Fruit fly (Drosophila melanogaster) whole organism, embryonic: ENCODE measurements around the gene tHMG1.

ENCODE experiments used
- CG10267 ChIP-seq: fragments of 200-800 bp; sonication (Bioruptor generic); optimal IDR thresholded peaks from 2 replicates; lab custom pipeline; 2018; ENCODE audit warnings: missing biosample characterization, mild to moderate bottlenecking, missing genetic modification characterization, moderate library complexity
- CG10321 ChIP-seq: fragments of 200-800 bp; sonication (Bioruptor generic); IDR thresholded peaks from 2 replicates; pipeline ENCODE4 v1.3.6; 2022; ENCODE audit warnings: missing biosample characterization, missing genetic modification characterization
- CG10543 ChIP-seq: fragments of 200-800 bp; sonication (Bioruptor generic); optimal IDR thresholded peaks from 3 replicates; lab custom pipeline; 2017; ENCODE audit warnings: missing biosample characterization, mild to moderate bottlenecking, missing genetic modification characterization, moderate library complexity
- CG12391 ChIP-seq: fragments of 200-800 bp; sonication (Bioruptor generic); optimal IDR thresholded peaks from 3 replicates; lab custom pipeline; 2018; ENCODE audit warnings: missing biosample characterization, mild to moderate bottlenecking, missing genetic modification characterization, moderate library complexity
- CG12769 ChIP-seq: fragments of 200-800 bp; sonication (Bioruptor generic); optimal IDR thresholded peaks from 2 replicates; lab custom pipeline; 2019; ENCODE audit warnings: missing biosample characterization, mild to moderate bottlenecking, missing genetic modification characterization, moderate library complexity
- CG14441 ChIP-seq: fragments of 200-800 bp; sonication (Bioruptor generic); IDR thresholded peaks from 2 replicates; pipeline ENCODE4 v1.3.6; 2022; ENCODE audit warnings: missing biosample characterization, missing genetic modification characterization
- CG15073 ChIP-seq: fragments of 200-800 bp; sonication (Bioruptor generic); optimal IDR thresholded peaks from 2 replicates; lab custom pipeline; 2016; ENCODE audit warnings: missing biosample characterization, missing genetic modification characterization
- CG1602 ChIP-seq: fragments of 200-800 bp; sonication (Bioruptor generic); optimal IDR thresholded peaks from 3 replicates; lab custom pipeline; 2016; ENCODE audit warnings: missing biosample characterization, missing genetic modification characterization
- CG17912 ChIP-seq: fragments of 200-800 bp; sonication (Bioruptor generic); optimal IDR thresholded peaks from 2 replicates; lab custom pipeline; 2018; ENCODE audit warnings: missing biosample characterization, mild to moderate bottlenecking, missing genetic modification characterization
- CG1792 ChIP-seq: fragments of 200-800 bp; sonication (Bioruptor generic); optimal IDR thresholded peaks from 2 replicates; lab custom pipeline; 2016; ENCODE audit warnings: missing biosample characterization, missing genetic modification characterization
- CG30403 ChIP-seq: fragments of 200-800 bp; sonication (Bioruptor generic); optimal IDR thresholded peaks from 3 replicates; lab custom pipeline; 2016; ENCODE audit warnings: missing biosample characterization, missing genetic modification characterization
- CG33213 ChIP-seq: fragments of 200-800 bp; sonication (Bioruptor generic); optimal IDR thresholded peaks from 3 replicates; lab custom pipeline; 2016; ENCODE audit warnings: missing biosample characterization, missing genetic modification characterization
- CG4854 ChIP-seq: fragments of 200-800 bp; sonication (Bioruptor generic); optimal IDR thresholded peaks from 2 replicates; lab custom pipeline; 2016; ENCODE audit warnings: missing biosample characterization, missing genetic modification characterization, inconsistent platforms
- CG6254 ChIP-seq: fragments of 200-800 bp; sonication (Bioruptor generic); optimal IDR thresholded peaks from 3 replicates; lab custom pipeline; 2017; ENCODE audit warnings: mild to moderate bottlenecking, missing biosample characterization, missing genetic modification reagents, missing genetic modification characterization
- CG6272 ChIP-seq: fragments of 200-800 bp; sonication (Bioruptor generic); IDR thresholded peaks from 2 replicates; pipeline ENCODE4 v1.3.6; 2022; ENCODE audit warnings: missing biosample characterization, missing genetic modification characterization
- CG9215 ChIP-seq: fragments of 200-800 bp; sonication (Bioruptor generic); IDR thresholded peaks from 2 replicates; pipeline ENCODE4 v1.3.6; 2022; ENCODE audit warnings: missing biosample characterization, missing genetic modification characterization
- CHES-1-like ChIP-seq: fragments of 200-800 bp; sonication (Bioruptor generic); optimal IDR thresholded peaks from 2 replicates; lab custom pipeline; 2016; ENCODE audit warnings: missing biosample characterization, missing genetic modification characterization
- Deaf1 ChIP-seq: fragments of 200-800 bp; optimal IDR thresholded peaks from 3 replicates; lab custom pipeline; 2019; ENCODE audit warnings: missing biosample characterization, mild to moderate bottlenecking, missing genetic modification characterization, moderate library complexity
- Dp ChIP-seq: fragments of 200-800 bp; sonication (Bioruptor generic); optimal IDR thresholded peaks from 2 replicates; lab custom pipeline; 2018; ENCODE audit warnings: missing biosample characterization, mild to moderate bottlenecking, missing genetic modification characterization, moderate library complexity
- Drgx ChIP-seq: fragments of 200-800 bp; sonication (Bioruptor generic); IDR thresholded peaks from 2 replicates; pipeline ENCODE4 v1.3.6; 2022; ENCODE audit warnings: missing biosample characterization, missing genetic modification characterization
- E2f1 ChIP-seq: fragments of 200-800 bp; sonication (Bioruptor generic); IDR thresholded peaks from 2 replicates; pipeline ENCODE4 v1.3.6; 2022; ENCODE audit warnings: missing biosample characterization, missing genetic modification characterization
- ERR ChIP-seq: fragments of 200-800 bp; sonication (Bioruptor generic); optimal IDR thresholded peaks from 2 replicates; lab custom pipeline; 2016; ENCODE audit warnings: missing biosample characterization, missing genetic modification characterization
- Elba2 ChIP-seq: fragments of 200-800 bp; sonication (Bioruptor generic); optimal IDR thresholded peaks from 3 replicates; lab custom pipeline; 2016; ENCODE audit warnings: missing biosample characterization, missing genetic modification characterization
- HLH3B ChIP-seq: fragments of 200-800 bp; sonication (Bioruptor generic); IDR thresholded peaks from 2 replicates; pipeline ENCODE4 v1.3.6; 2022; ENCODE audit warnings: missing biosample characterization, missing genetic modification characterization
- HLH54F ChIP-seq: fragments of 200-800 bp; sonication (Bioruptor generic); optimal IDR thresholded peaks from 3 replicates; lab custom pipeline; 2016; ENCODE audit warnings: missing biosample characterization, missing genetic modification characterization
- Hand ChIP-seq: fragments of 200-800 bp; sonication (Bioruptor generic); optimal IDR thresholded peaks from 2 replicates; lab custom pipeline; 2017; ENCODE audit warnings: mild to moderate bottlenecking, missing biosample characterization, missing genetic modification reagents, missing genetic modification characterization
- Kr ChIP-seq: fragments of 200-800 bp; sonication (Bioruptor generic); optimal IDR thresholded peaks from 2 replicates; lab custom pipeline; 2017; ENCODE audit warnings: missing biosample characterization, mild to moderate bottlenecking, missing genetic modification characterization
- Pdp1 ChIP-seq, 2 experiments: fragments of 200-800 bp; sonication (Bioruptor generic); optimal IDR thresholded peaks; 3 replicates each; lab custom pipeline; 2016; ENCODE audit warnings: missing biosample characterization in 2 of 2, missing genetic modification characterization in 2 of 2, mild to moderate bottlenecking in 1 of 2, moderate library complexity in 1 of 2
- ap ChIP-seq: fragments of 200-800 bp; sonication (Bioruptor generic); IDR thresholded peaks from 2 replicates; pipeline ENCODE4 v1.3.6; 2022; ENCODE audit warnings: missing biosample characterization, missing genetic modification characterization
- bab2 ChIP-seq: fragments of 200-800 bp; sonication (Bioruptor generic); optimal IDR thresholded peaks from 2 replicates; lab custom pipeline; 2016; ENCODE audit warnings: missing biosample characterization, missing genetic modification characterization
- chif ChIP-seq, 2 experiments: fragments of 200-800 bp; sonication (Bioruptor generic); optimal IDR thresholded peaks; 3 replicates each; lab custom pipeline; 2016; ENCODE audit warnings: missing biosample characterization in 2 of 2, missing genetic modification characterization in 2 of 2
- dan ChIP-seq: fragments of 200-800 bp; sonication (Bioruptor generic); IDR thresholded peaks from 2 replicates; pipeline ENCODE4 v1.3.6; 2022; ENCODE audit warnings: missing biosample characterization, missing genetic modification characterization
- dmrt99B ChIP-seq: fragments of 200-800 bp; sonication (Bioruptor generic); optimal IDR thresholded peaks from 2 replicates; lab custom pipeline; 2018; ENCODE audit warnings: missing biosample characterization, mild to moderate bottlenecking, missing genetic modification characterization, moderate library complexity
- dysf ChIP-seq: fragments of 200-800 bp; sonication (Bioruptor generic); IDR thresholded peaks from 3 replicates; pipeline ENCODE4 v1.3.6; 2022; ENCODE audit warnings: missing biosample characterization, missing genetic modification characterization
- eve ChIP-seq, 2 experiments: fragments of >200 bp; optimal IDR thresholded peaks; 2 replicates each; lab custom pipeline; 2017; ENCODE audit warnings: missing biosample characterization in 2 of 2, missing genetic modification characterization in 2 of 2
- gcm2 ChIP-seq: fragments of 200-800 bp; sonication (Bioruptor generic); optimal IDR thresholded peaks from 2 replicates; lab custom pipeline; 2016; ENCODE audit warnings: missing biosample characterization, missing genetic modification characterization
- gem ChIP-seq: fragments of 200-800 bp; sonication (Bioruptor generic); optimal IDR thresholded peaks from 2 replicates; lab custom pipeline; 2019; ENCODE audit warnings: missing biosample characterization, mild to moderate bottlenecking, missing genetic modification characterization, moderate library complexity
- kni ChIP-seq: fragments of 200-800 bp; sonication (Bioruptor generic); optimal IDR thresholded peaks from 3 replicates; lab custom pipeline; 2017; ENCODE audit warnings: mild to moderate bottlenecking, missing biosample characterization, missing genetic modification reagents, missing genetic modification characterization
- nerfin-1 ChIP-seq: fragments of 200-800 bp; sonication (Bioruptor generic); optimal IDR thresholded peaks from 3 replicates; lab custom pipeline; 2019; ENCODE audit warnings: missing biosample characterization, mild to moderate bottlenecking, missing genetic modification characterization, moderate library complexity
- nerfin-2 ChIP-seq: fragments of 200-800 bp; sonication (Bioruptor generic); IDR thresholded peaks from 2 replicates; pipeline ENCODE4 v1.3.6; 2022; ENCODE audit warnings: missing biosample characterization, missing genetic modification characterization; ENCODE audit not compliant: partially characterized antibody
- pros ChIP-seq: fragments of 200-800 bp; sonication (Bioruptor generic); optimal IDR thresholded peaks from 3 replicates; lab custom pipeline; 2019; ENCODE audit warnings: missing biosample characterization, mild to moderate bottlenecking, missing genetic modification characterization, moderate library complexity
- ranshi ChIP-seq: fragments of 200-800 bp; sonication (Bioruptor generic); IDR thresholded peaks from 2 replicates; pipeline ENCODE4 v1.3.6; 2022; ENCODE audit warnings: missing biosample characterization, missing genetic modification characterization
- run ChIP-seq: fragments of 200-800 bp; sonication (Bioruptor generic); optimal IDR thresholded peaks from 3 replicates; lab custom pipeline; 2018; ENCODE audit warnings: missing biosample characterization, mild to moderate bottlenecking, missing genetic modification characterization
- sd ChIP-seq: fragments of 200-800 bp; sonication (Bioruptor generic); optimal IDR thresholded peaks from 3 replicates; lab custom pipeline; 2018; ENCODE audit warnings: missing biosample characterization, mild to moderate bottlenecking, missing genetic modification characterization, moderate library complexity
- sim ChIP-seq: fragments of 200-800 bp; sonication (Bioruptor generic); IDR thresholded peaks from 2 replicates; pipeline ENCODE4 v1.3.6; 2022; ENCODE audit warnings: missing biosample characterization, missing genetic modification characterization
- slbo ChIP-seq: fragments of 200-800 bp; sonication (Bioruptor generic); IDR thresholded peaks from 2 replicates; pipeline ENCODE4 v1.3.6; 2022; ENCODE audit warnings: missing biosample characterization, missing genetic modification characterization
- sob ChIP-seq: fragments of 200-800 bp; sonication (Bioruptor generic); IDR thresholded peaks from 2 replicates; pipeline ENCODE4 v1.3.6; 2022; ENCODE audit warnings: missing biosample characterization, missing genetic modification characterization
- sr ChIP-seq: fragments of 200-800 bp; sonication (Bioruptor generic); IDR thresholded peaks from 3 replicates; pipeline ENCODE4 v1.3.6; 2022; ENCODE audit warnings: missing biosample characterization, missing genetic modification characterization
- tap ChIP-seq: fragments of 200-800 bp; optimal IDR thresholded peaks from 3 replicates; lab custom pipeline; 2019; ENCODE audit warnings: missing biosample characterization, mild to moderate bottlenecking, missing genetic modification characterization, moderate library complexity
- wor ChIP-seq: fragments of 200-800 bp; sonication (Bioruptor generic); IDR thresholded peaks from 2 replicates; pipeline ENCODE4 v1.3.6; 2022; ENCODE audit warnings: missing biosample characterization, missing genetic modification characterization

Gene tHMG1

dm6 chr3R:22468829-22469487 is 22.7 kb upstream of the tHMG1 start (continued):
- peak; percentile 85 for TF ChIP-seq CG9215 (GFP tag; lab: Robert Waterston, UW)
- TF ChIP-seq pros (GFP tag; lab: Kevin White, UChicago): no peak
- TF ChIP-seq ap (GFP tag; lab: Robert Waterston, UW): peak; percentile 63; the same call in 1 of the 2 replicates
- peak; percentile 94 for TF ChIP-seq sd (tag; lab: Kevin White, UChicago)
- peak; percentile 74; the same call in 1 of the 2 replicates for TF ChIP-seq ranshi (GFP tag; lab: Robert Waterston, UW)
- no peak for TF ChIP-seq nerfin-2 (GFP tag; lab: Robert Waterston, UW)
- TF ChIP-seq CG15073 (GFP tag; lab: Kevin White, UChicago): no peak
- TF ChIP-seq CG10267: peak; percentile 69
- no peak for TF ChIP-seq CG12769
- no peak for TF ChIP-seq sim
- TF ChIP-seq ERR (GFP tag; lab: Kevin White, UChicago): peak; percentile 73
- peak; percentile 75 for TF ChIP-seq CG1602
- peak; percentile 92 for TF ChIP-seq Hand (GFP tag; lab: Kevin White, UChicago)
- TF ChIP-seq Deaf1 (tag; lab: Kevin White, UChicago): peak; percentile 70
- peak; percentile 74 for TF ChIP-seq run (tag; lab: Kevin White, UChicago)
- peak; percentile 73 to 80 for TF ChIP-seq chif (GFP tag; optimal IDR thresholded peaks at IDR 0.05; lab: Kevin White, UChicago)
- peak; percentile 84 for TF ChIP-seq CG14441 (GFP tag; lab: Robert Waterston, UW)
- peak; percentile 74 for TF ChIP-seq CG6272 (GFP tag; lab: Robert Waterston, UW)
- no peak for TF ChIP-seq sr (GFP tag; lab: Robert Waterston, UW)
- peak; percentile 42 for TF ChIP-seq CG6254
- peak; percentile 76 for TF ChIP-seq E2f1 (GFP tag; lab: Robert Waterston, UW)
- TF ChIP-seq sob (GFP tag; lab: Robert Waterston, UW): peak; percentile 90
- peak; percentile 89 for TF ChIP-seq dysf
- peak; percentile 87 for TF ChIP-seq bab2 (GFP tag; lab: Kevin White, UChicago)
- TF ChIP-seq CG1792 (GFP tag; lab: Kevin White, UChicago): peak; percentile 88
- TF ChIP-seq CHES-1-like (GFP tag; lab: Kevin White, UChicago): peak; percentile 89
- TF ChIP-seq HLH54F (GFP tag; lab: Kevin White, UChicago): peak; percentile 88
- peak; percentile 99 for TF ChIP-seq nerfin-1 (tag; lab: Kevin White, UChicago)
- TF ChIP-seq HLH3B: peak; percentile 87
- TF ChIP-seq dmrt99B (tag; lab: Kevin White, UChicago): peak; percentile 93
- TF ChIP-seq Kr (GFP tag; lab: Kevin White, UChicago): no peak
- TF ChIP-seq Dp (GFP tag; lab: Kevin White, UChicago): no peak
- TF ChIP-seq Drgx (GFP tag; lab: Robert Waterston, UW): peak; percentile 77
- TF ChIP-seq eve (GFP tag; optimal IDR thresholded peaks at IDR 0.05; lab: Kevin White, UChicago): no peak
- no peak for TF ChIP-seq dan
- TF ChIP-seq gem (tag; lab: Kevin White, UChicago): peak; percentile 90
- peak; percentile 67 for TF ChIP-seq gcm2
- TF ChIP-seq Pdp1 (GFP tag; optimal IDR thresholded peaks at IDR 0.05; lab: Kevin White, UChicago): peak; percentile 74 to 88
- TF ChIP-seq Elba2 (GFP tag; lab: Kevin White, UChicago): no peak
- no peak for TF ChIP-seq CG33213 (GFP tag; lab: Kevin White, UChicago)
- peak; percentile 91 for TF ChIP-seq slbo
- TF ChIP-seq CG17912: no peak
- TF ChIP-seq CG12391 (tag; lab: Kevin White, UChicago): peak; percentile 80
- peak; percentile 70 for TF ChIP-seq wor (GFP tag; lab: Robert Waterston, UW)
- peak; percentile 89 for TF ChIP-seq CG30403 (GFP tag; lab: Kevin White, UChicago)
- peak; percentile 54; the same call in 1 of the 2 replicates for TF ChIP-seq CG10321 (GFP tag; lab: Robert Waterston, UW)
- TF ChIP-seq CG10543: peak; percentile 86
- no peak for TF ChIP-seq kni (GFP tag; lab: Kevin White, UChicago)
- TF ChIP-seq tap (tag; lab: Kevin White, UChicago): peak; percentile 75
- no peak for TF ChIP-seq CG4854
